Worm (Caenorhabditis elegans) whole organism, early embryonic: ENCODE results near the gene crh-1.

ENCODE experiments used
- ama-1 ChIP-seq: fragments of 150-350 bp; optimal IDR thresholded peaks from 2 replicates; lab custom pipeline; 2014
- ceh-36 ChIP-seq: sonication (generic microtip); optimal IDR thresholded peaks from 2 replicates; lab custom pipeline; 2016; ENCODE audit warnings: missing genetic modification characterization, inconsistent platforms, missing compliant biosample characterization
- flt-1 ChIP-seq: fragments of 200-800 bp; sonication (Bioruptor generic); IDR thresholded peaks from 2 replicates; pipeline ENCODE4 v1.3.6; 2022; ENCODE audit warnings: missing genetic modification characterization, missing compliant biosample characterization
- hmbx-1 ChIP-seq: sonication (generic microtip); optimal IDR thresholded peaks from 2 replicates; lab custom pipeline; 2016; ENCODE audit warnings: mild to moderate bottlenecking, missing genetic modification characterization, missing compliant biosample characterization
- hmg-4 ChIP-seq: fragments of 200-800 bp; sonication (Bioruptor generic); optimal IDR thresholded peaks from 2 replicates; lab custom pipeline; 2018; ENCODE audit warnings: mild to moderate bottlenecking, missing genetic modification characterization, missing compliant biosample characterization
- sea-1 ChIP-seq: fragments of 200-800 bp; sonication (Bioruptor generic); conservative IDR thresholded peaks from 2 replicates; pipeline ENCODE4 v1.3.6; 2022; ENCODE audit warnings: missing genetic modification characterization, missing compliant biosample characterization
- tbx-11 ChIP-seq: fragments of 200-800 bp; sonication (Bioruptor generic); IDR thresholded peaks from 2 replicates; pipeline ENCODE4 v1.3.6; 2022; ENCODE audit warnings: missing genetic modification characterization, missing compliant biosample characterization

DNA sequence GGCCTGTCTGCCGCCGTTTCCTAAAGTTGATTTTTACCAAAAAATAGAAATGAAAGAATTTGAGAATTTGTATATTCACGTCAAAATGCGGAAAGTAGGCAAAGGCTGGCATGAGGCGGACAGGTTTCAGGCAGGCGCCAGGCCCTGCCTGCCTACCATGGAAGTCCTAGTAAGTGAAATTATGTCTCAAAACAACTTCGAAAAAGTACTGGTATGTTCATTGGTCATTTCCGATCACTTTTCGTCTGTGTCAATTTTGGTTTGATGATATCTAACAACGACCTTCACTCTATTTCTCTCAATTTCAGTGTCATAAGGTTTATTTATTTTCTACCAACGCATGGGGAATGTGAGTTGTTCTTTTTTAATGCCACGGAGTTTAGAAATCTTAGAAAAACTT, 7.4 kb upstream of the crh-1 start, which contains the start of gene faah-6:
- TF ChIP-seq ama-1 (lab: Kevin White, UChicago): no peak
- TF ChIP-seq hmg-4 (GFP tag; lab: Kevin White, UChicago): no peak
- TF ChIP-seq tbx-11 (GFP tag; lab: Robert Waterston, UW): no peak
- no peak for TF ChIP-seq hmbx-1 (tag; lab: Kevin White, UChicago)
- TF ChIP-seq flt-1 (GFP tag; lab: Robert Waterston, UW): no peak
- TF ChIP-seq sea-1 (GFP tag; lab: Robert Waterston, UW): no peak
- no peak for TF ChIP-seq ceh-36
